Worm (Caenorhabditis elegans) whole organism, young adult: ENCODE results near the gene C16C10.1.

ENCODE experiments used
- B0261.1 ChIP-seq: sonication (generic microtip); optimal IDR thresholded peaks from 2 replicates; lab custom pipeline; 2016; ENCODE audit warnings: mild to moderate bottlenecking, missing genetic modification characterization, moderate library complexity, missing compliant biosample characterization
- B0336.3 ChIP-seq: fragments of 200-800 bp; sonication (Bioruptor generic); IDR thresholded peaks from 2 replicates; pipeline ENCODE4 v1.3.6; 2022; ENCODE audit warnings: missing genetic modification characterization, missing compliant biosample characterization
- K11D2.4 ChIP-seq: fragments of 200-800 bp; sonication (Bioruptor generic); IDR thresholded peaks from 2 replicates; pipeline ENCODE4 v1.3.6; 2022; ENCODE audit warnings: missing genetic modification reagents, missing genetic modification characterization, missing compliant biosample characterization
- K12H6.12 ChIP-seq: fragments of 200-800 bp; sonication (Bioruptor generic); optimal IDR thresholded peaks from 2 replicates; lab custom pipeline; 2018; ENCODE audit warnings: mild to moderate bottlenecking, missing genetic modification characterization, missing compliant biosample characterization
- T07F8.4 ChIP-seq: sonication (generic microtip); optimal IDR thresholded peaks from 2 replicates; lab custom pipeline; 2016; ENCODE audit warnings: mild to moderate bottlenecking, missing genetic modification characterization, moderate library complexity, missing compliant biosample characterization
- Y67H2A.10 ChIP-seq: fragments of 200-800 bp; sonication (Bioruptor generic); conservative IDR thresholded peaks from 2 replicates; pipeline ENCODE4 v1.3.6; 2022; ENCODE audit warnings: missing genetic modification reagents, missing genetic modification characterization, missing compliant biosample characterization
- Y95B8A.8 ChIP-seq: fragments of 200-800 bp; sonication (Bioruptor generic); IDR thresholded peaks from 2 replicates; pipeline ENCODE4 v1.3.6; 2022; ENCODE audit warnings: missing genetic modification reagents, missing genetic modification characterization, missing compliant biosample characterization
- ama-1 ChIP-seq, 3 experiments: fragments of 150-350 bp in 1 of 3; sonication (generic microtip) in 2 of 3; optimal IDR thresholded peaks; 2 replicates each; lab custom pipeline; 2014 to 2018; ENCODE audit warnings: missing biosample characterization in 2 of 3, missing genetic modification characterization in 2 of 3, missing genetic modification reagents in 2 of 3
- attf-5 ChIP-seq: fragments of 200-800 bp; sonication (Bioruptor generic); optimal IDR thresholded peaks from 2 replicates; lab custom pipeline; 2018; ENCODE audit warnings: mild to moderate bottlenecking, missing genetic modification characterization, missing compliant biosample characterization
- bed-1 ChIP-seq: fragments of 200-800 bp; sonication (Bioruptor generic); IDR thresholded peaks from 2 replicates; pipeline ENCODE4 v1.3.6; 2022; ENCODE audit warnings: missing genetic modification reagents, missing genetic modification characterization, missing compliant biosample characterization
- cebp-1 ChIP-seq, 2 experiments: fragments of 200-800 bp in 1 of 2; sonication (Bioruptor generic) in 1 of 2; sonication (generic microtip) in 1 of 2; IDR thresholded peaks in 1 of 2; optimal IDR thresholded peaks in 1 of 2; 2 replicates each; pipeline versions ENCODE4 v1.3.6 to Lab custom; 2017 to 2022; ENCODE audit warnings: missing compliant biosample characterization in 2 of 2, missing genetic modification characterization in 2 of 2, mild to moderate bottlenecking in 1 of 2, missing genetic modification reagents in 1 of 2, moderate library complexity in 1 of 2
- ceh-100 ChIP-seq: fragments of 200-800 bp; sonication (Bioruptor generic); IDR thresholded peaks from 2 replicates; pipeline ENCODE4 v1.3.6; 2022; ENCODE audit warnings: missing genetic modification reagents, missing genetic modification characterization, missing compliant biosample characterization
- ceh-91 ChIP-seq: fragments of 200-800 bp; sonication (Bioruptor generic); IDR thresholded peaks from 2 replicates; pipeline ENCODE4 v1.3.6; 2022; ENCODE audit warnings: missing genetic modification reagents, missing genetic modification characterization, missing compliant biosample characterization
- die-1 ChIP-seq: sonication (generic microtip); optimal IDR thresholded peaks from 2 replicates; lab custom pipeline; 2016; ENCODE audit warnings: missing genotype, mild to moderate bottlenecking, missing genetic modification characterization, missing compliant biosample characterization
- dox-1 ChIP-seq: fragments of 200-800 bp; sonication (Bioruptor generic); IDR thresholded peaks from 2 replicates; pipeline ENCODE4 v1.3.6; 2022; ENCODE audit warnings: missing genetic modification reagents, missing genetic modification characterization, missing compliant biosample characterization
- egl-44 ChIP-seq: fragments of 200-800 bp; sonication (Bioruptor generic); IDR thresholded peaks from 2 replicates; pipeline ENCODE4 v1.3.6; 2022; ENCODE audit warnings: missing genetic modification reagents, missing genetic modification characterization, missing compliant biosample characterization
- gei-17 ChIP-seq: fragments of 200-800 bp; sonication (Bioruptor generic); optimal IDR thresholded peaks from 2 replicates; lab custom pipeline; 2018; ENCODE audit warnings: mild to moderate bottlenecking, missing genetic modification characterization, missing compliant biosample characterization
- hlh-12 ChIP-seq: sonication (generic microtip); optimal IDR thresholded peaks from 2 replicates; lab custom pipeline; 2016; ENCODE audit warnings: missing genetic modification characterization, missing compliant biosample characterization
- hmg-1.2 ChIP-seq: fragments of 200-800 bp; sonication (Bioruptor generic); IDR thresholded peaks from 2 replicates; pipeline ENCODE4 v1.3.6; 2022; ENCODE audit warnings: missing genetic modification reagents, missing genetic modification characterization, missing compliant biosample characterization
- lin-26 ChIP-seq: fragments of 200-800 bp; sonication (Bioruptor generic); IDR thresholded peaks from 2 replicates; pipeline ENCODE4 v1.3.6; 2022; ENCODE audit warnings: missing genetic modification reagents, missing genetic modification characterization, missing compliant biosample characterization
- lin-35 ChIP-seq, 3 experiments: fragments of 150-350 bp in 2 of 3; sonication (generic microtip) in 1 of 3; optimal IDR thresholded peaks; 2 replicates each; lab custom pipeline; 2014 to 2018; ENCODE audit warnings: missing biosample characterization in 3 of 3, missing genetic modification characterization in 3 of 3, missing genetic modification reagents in 3 of 3
- lin-40 ChIP-seq: sonication (generic microtip); optimal IDR thresholded peaks from 2 replicates; lab custom pipeline; 2016; ENCODE audit warnings: missing genetic modification characterization, mild to moderate bottlenecking, missing compliant biosample characterization, missing genotype, missing genetic modification reagents
- lir-1 ChIP-seq: fragments of 200-800 bp; sonication (Bioruptor generic); conservative IDR thresholded peaks from 2 replicates; pipeline ENCODE4 v1.3.6; 2022; ENCODE audit warnings: missing genetic modification reagents, missing genetic modification characterization, missing compliant biosample characterization
- lsy-27 ChIP-seq: sonication (generic microtip); optimal IDR thresholded peaks from 2 replicates; lab custom pipeline; 2017; ENCODE audit warnings: missing genetic modification characterization, mild to moderate bottlenecking, missing compliant biosample characterization, antibody characterized with exemption, missing genotype, borderline replicate concordance; ENCODE audit not compliant: insufficient read depth
- madf-10 ChIP-seq: sonication (generic microtip); optimal IDR thresholded peaks from 2 replicates; lab custom pipeline; 2016; ENCODE audit warnings: mild to moderate bottlenecking, missing genetic modification characterization, missing compliant biosample characterization
- mes-4 ChIP-seq: sonication (generic microtip); optimal IDR thresholded peaks from 2 replicates; lab custom pipeline; 2016; ENCODE audit warnings: missing genotype, missing genetic modification characterization, missing compliant biosample characterization
- nhr-120 ChIP-seq: fragments of 200-800 bp; sonication (Bioruptor generic); IDR thresholded peaks from 2 replicates; pipeline ENCODE4 v1.3.6; 2022; ENCODE audit warnings: missing genetic modification characterization, missing compliant biosample characterization
- nhr-80 ChIP-seq: sonication (generic microtip); optimal IDR thresholded peaks from 2 replicates; lab custom pipeline; 2016; ENCODE audit warnings: missing genetic modification characterization, missing compliant biosample characterization
- nhr-90 ChIP-seq: sonication (generic microtip); optimal IDR thresholded peaks from 2 replicates; lab custom pipeline; 2016; ENCODE audit warnings: missing genotype, mild to moderate bottlenecking, missing genetic modification characterization, missing compliant biosample characterization
- pbrm-1 ChIP-seq: fragments of 200-800 bp; sonication (Bioruptor generic); IDR thresholded peaks from 2 replicates; pipeline ENCODE4 v1.3.6; 2022; ENCODE audit warnings: missing genetic modification reagents, missing genetic modification characterization, missing compliant biosample characterization
- snpc-1.1 ChIP-seq: sonication (generic microtip); optimal IDR thresholded peaks from 2 replicates; lab custom pipeline; 2017; ENCODE audit warnings: missing genetic modification characterization, mild to moderate bottlenecking, missing compliant biosample characterization, antibody characterized with exemption, moderate library complexity, missing genotype, missing genetic modification reagents; ENCODE audit not compliant: insufficient read depth
- snpc-4 ChIP-seq, 5 experiments: fragments of 150-350 bp in 1 of 5; sonication (generic microtip) in 4 of 5; optimal IDR thresholded peaks; 2 replicates each; lab custom pipeline; 2014 to 2018; ENCODE audit warnings: missing genetic modification characterization in 5 of 5, missing biosample characterization in 3 of 5, antibody characterized with exemption in 2 of 5, mild to moderate bottlenecking in 2 of 5, missing compliant biosample characterization in 2 of 5, missing genotype in 2 of 5, moderate library complexity in 2 of 5, missing genetic modification reagents in 1 of 5
- tbp1 ChIP-seq: fragments of 200-800 bp; sonication (Bioruptor generic); optimal IDR thresholded peaks from 2 replicates; lab custom pipeline; 2018; ENCODE audit warnings: mild to moderate bottlenecking, missing genetic modification characterization, missing compliant biosample characterization
- unc-130 ChIP-seq: sonication (generic microtip); optimal IDR thresholded peaks from 2 replicates; lab custom pipeline; 2016; ENCODE audit warnings: missing genetic modification reagents, missing genetic modification characterization, missing compliant biosample characterization
- unc-62 ChIP-seq: fragments of 150-350 bp; optimal IDR thresholded peaks from 2 replicates; lab custom pipeline; 2014; ENCODE audit warnings: missing biosample characterization, missing genetic modification reagents, missing genetic modification characterization
- zfh-2 ChIP-seq: fragments of 200-800 bp; sonication (Bioruptor generic); conservative IDR thresholded peaks from 2 replicates; pipeline ENCODE4 v1.3.6; 2022; ENCODE audit warnings: missing genetic modification reagents, missing genetic modification characterization, missing compliant biosample characterization
- ztf-18 ChIP-seq: sonication (generic microtip); optimal IDR thresholded peaks from 2 replicates; lab custom pipeline; 2016; ENCODE audit warnings: missing genotype, mild to moderate bottlenecking, missing genetic modification characterization, missing compliant biosample characterization
- ztf-22 ChIP-seq: fragments of 200-800 bp; sonication (Bioruptor generic); optimal IDR thresholded peaks from 2 replicates; lab custom pipeline; 2018; ENCODE audit warnings: mild to moderate bottlenecking, missing genetic modification characterization, moderate library complexity, missing compliant biosample characterization
- ztf-3 ChIP-seq: fragments of 200-800 bp; sonication (Bioruptor generic); optimal IDR thresholded peaks from 2 replicates; lab custom pipeline; 2018; ENCODE audit warnings: mild to moderate bottlenecking, missing genetic modification characterization, missing compliant biosample characterization

The C16C10.1 gene

DNA sequence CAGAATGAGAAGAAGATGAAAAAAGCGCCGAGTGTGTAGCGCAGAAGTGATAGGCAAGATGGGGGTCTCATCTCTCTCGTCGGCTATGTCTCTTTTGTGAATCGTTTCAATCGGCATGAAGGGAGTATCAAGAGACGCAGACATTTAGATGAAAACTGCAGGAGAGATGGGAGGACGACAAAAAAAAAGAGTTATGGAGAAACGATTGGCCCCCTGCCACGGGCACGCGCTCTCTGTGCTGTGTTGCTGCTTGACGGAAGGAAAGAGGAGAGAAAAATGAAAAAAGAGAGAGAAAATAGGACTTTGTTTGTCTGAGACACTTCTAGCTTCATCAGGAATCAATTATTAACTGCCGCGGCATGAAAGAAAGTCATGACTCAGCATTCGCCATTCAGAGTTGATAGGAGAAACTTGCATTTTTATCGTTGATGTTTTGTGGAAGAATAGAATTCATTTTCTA is 42.5 kb upstream of the C16C10.1 start (continued):
- no peak for TF ChIP-seq cebp-1 (GFP tag; IDR thresholded peaks at IDR 0.05; lab: Robert Waterston, UW)
- peak; percentile 79 for TF ChIP-seq cebp-1 (tag; optimal IDR thresholded peaks at IDR 0.05; lab: Kevin White, UChicago)
- peak; percentile 96 for TF ChIP-seq zfh-2 (GFP tag; lab: Robert Waterston, UW)
- peak; percentile 86 for TF ChIP-seq dox-1 (GFP tag; lab: Robert Waterston, UW)
- TF ChIP-seq snpc-4 (GFP tag; optimal IDR thresholded peaks at IDR 0.05; lab: Kevin White, UChicago) = no peak
- TF ChIP-seq snpc-4 (tag; optimal IDR thresholded peaks at IDR 0.05; lab: Kevin White, UChicago) = peak in 2 of 4 experiments; percentile 35 to 60
- TF ChIP-seq nhr-80 (tag; lab: Kevin White, UChicago) = peak; percentile 91
- peak; percentile 85 for TF ChIP-seq attf-5 (GFP tag; lab: Kevin White, UChicago)
- TF ChIP-seq ama-1 (optimal IDR thresholded peaks at IDR 0.05; lab: Kevin White, UChicago) = no peak
- TF ChIP-seq ama-1 (GFP tag; optimal IDR thresholded peaks at IDR 0.05; lab: Kevin White, UChicago) = no peak
- TF ChIP-seq K12H6.12 (tag; lab: Kevin White, UChicago) = peak; percentile 89
- no peak for TF ChIP-seq pbrm-1 (GFP tag; lab: Robert Waterston, UW)
- TF ChIP-seq ztf-3 (GFP tag; lab: Kevin White, UChicago) = peak; percentile 4
- TF ChIP-seq lir-1 (GFP tag; lab: Robert Waterston, UW) = 0 out of 2 replicates have a peak, but pooled peaks have one; percentile 38
- no peak for TF ChIP-seq B0261.1
- TF ChIP-seq gei-17 (GFP tag; lab: Kevin White, UChicago) = no peak
- peak; percentile 43 for TF ChIP-seq madf-10 (tag; lab: Kevin White, UChicago)
- peak; percentile 7 for TF ChIP-seq die-1
- peak; percentile 63; the same call in 1 of the 2 replicates for TF ChIP-seq egl-44 (GFP tag; lab: Robert Waterston, UW)
- no peak for TF ChIP-seq T07F8.4 (tag; lab: Kevin White, UChicago)
- no peak for TF ChIP-seq lsy-27
- no peak for TF ChIP-seq ztf-22 (GFP tag; lab: Kevin White, UChicago)
- TF ChIP-seq ceh-100 (GFP tag; lab: Robert Waterston, UW) = no peak
- TF ChIP-seq tbp1 = peak; percentile 42
- peak; percentile 13 for TF ChIP-seq nhr-90
- TF ChIP-seq bed-1 (GFP tag; lab: Robert Waterston, UW) = no peak
- no peak for TF ChIP-seq nhr-120
- peak; percentile 1 for TF ChIP-seq ztf-18 (tag; lab: Kevin White, UChicago)
- TF ChIP-seq ceh-91 (GFP tag; lab: Robert Waterston, UW) = no peak
- peak; percentile 81; the same call in 1 of the 2 replicates for TF ChIP-seq hmg-1.2 (GFP tag; lab: Robert Waterston, UW)
- no peak for TF ChIP-seq unc-62 (GFP tag; lab: Kevin White, UChicago)

- TF ChIP-seq Y95B8A.8 (GFP tag; lab: Robert Waterston, UW) = no peak
- TF ChIP-seq mes-4 (tag; lab: Kevin White, UChicago) = no peak
- no peak for TF ChIP-seq lin-26
- no peak for TF ChIP-seq snpc-1.1
- no peak for TF ChIP-seq lin-40 (tag; lab: Kevin White, UChicago)
- no peak for TF ChIP-seq B0336.3
- no peak for TF ChIP-seq B0261.1
- TF ChIP-seq lin-35 (GFP tag; optimal IDR thresholded peaks at IDR 0.05; lab: Kevin White, UChicago) = no peak
- no peak for TF ChIP-seq unc-130 (GFP tag; lab: Kevin White, UChicago)
- TF ChIP-seq Y67H2A.10 (GFP tag; lab: Robert Waterston, UW) = no peak
- TF ChIP-seq hlh-12 = no peak
- TF ChIP-seq K11D2.4 (GFP tag; lab: Robert Waterston, UW) = no peak
Measured at ce11 chrIII:4221527-4221926, 40.3 kb upstream of the C16C10.1 start.
